Fruit fly (Drosophila melanogaster) whole organism, prepupa: ENCODE data around the gene CG11367.

ENCODE experiments used
- CG10631 ChIP-seq: fragments of 200-800 bp; sonication (Bioruptor generic); optimal IDR thresholded peaks from 2 replicates; lab custom pipeline; 2016; ENCODE audit warnings: missing biosample characterization, missing genetic modification characterization
- CG10669 ChIP-seq: fragments of 200-800 bp; sonication (Bioruptor generic); optimal IDR thresholded peaks from 3 replicates; lab custom pipeline; 2018; ENCODE audit warnings: missing biosample characterization, mild to moderate bottlenecking, missing genetic modification characterization, moderate library complexity
- CG15336 ChIP-seq: fragments of 200-800 bp; sonication (Bioruptor generic); IDR thresholded peaks from 2 replicates; pipeline ENCODE4 v1.3.6; 2022; ENCODE audit warnings: missing biosample characterization, missing genetic modification characterization
- CG1621 ChIP-seq: fragments of 200-800 bp; sonication (Bioruptor generic); optimal IDR thresholded peaks from 3 replicates; lab custom pipeline; 2018; ENCODE audit warnings: missing biosample characterization, mild to moderate bottlenecking, missing genetic modification characterization
- CG34406 ChIP-seq: fragments of 200-800 bp; sonication (Bioruptor generic); optimal IDR thresholded peaks from 3 replicates; lab custom pipeline; 2016; ENCODE audit warnings: missing biosample characterization, missing genetic modification characterization
- CG3919 ChIP-seq: fragments of 200-800 bp; sonication (Bioruptor generic); optimal IDR thresholded peaks from 3 replicates; lab custom pipeline; 2016; ENCODE audit warnings: missing biosample characterization, missing genetic modification characterization
- CG4318 ChIP-seq: fragments of 200-800 bp; sonication (Bioruptor generic); optimal IDR thresholded peaks from 3 replicates; lab custom pipeline; 2017; ENCODE audit warnings: missing biosample characterization, mild to moderate bottlenecking, missing genetic modification characterization
- CG6276 ChIP-seq: fragments of 200-800 bp; sonication (Bioruptor generic); optimal IDR thresholded peaks from 2 replicates; lab custom pipeline; 2017; ENCODE audit warnings: missing biosample characterization, mild to moderate bottlenecking, missing genetic modification characterization
- CG6808 ChIP-seq: fragments of 200-800 bp; sonication (Bioruptor generic); optimal IDR thresholded peaks from 3 replicates; lab custom pipeline; 2017; ENCODE audit warnings: missing biosample characterization, missing genetic modification characterization, mild to moderate bottlenecking, moderate library complexity, missing genetic modification reagents
- CG6854 ChIP-seq: fragments of 200-800 bp; sonication (Bioruptor generic); optimal IDR thresholded peaks from 2 replicates; lab custom pipeline; 2017; ENCODE audit warnings: missing biosample characterization, mild to moderate bottlenecking, missing genetic modification characterization
- CG7368 ChIP-seq: fragments of 200-800 bp; sonication (Bioruptor generic); optimal IDR thresholded peaks from 3 replicates; lab custom pipeline; 2016; ENCODE audit warnings: missing biosample characterization, missing genetic modification characterization
- CG8319 ChIP-seq: fragments of 200-800 bp; sonication (Bioruptor generic); optimal IDR thresholded peaks from 3 replicates; lab custom pipeline; 2016; ENCODE audit warnings: missing biosample characterization, missing genetic modification characterization
- Eip78C ChIP-seq: fragments of 200-800 bp; sonication (Bioruptor generic); peaks from one replicate; lab custom pipeline; 2016; ENCODE audit warnings: missing biosample characterization, missing genetic modification characterization
- Eip93F ChIP-seq: fragments of 200-800 bp; sonication (Bioruptor generic); optimal IDR thresholded peaks from 2 replicates; lab custom pipeline; 2016; ENCODE audit warnings: missing biosample characterization, mild to moderate bottlenecking, missing genetic modification characterization
- Ets96B ChIP-seq: fragments of 200-800 bp; optimal IDR thresholded peaks from 2 replicates; lab custom pipeline; 2019; ENCODE audit warnings: missing biosample characterization, mild to moderate bottlenecking, missing genetic modification characterization, moderate library complexity
- Gug ChIP-seq: fragments of 200-800 bp; sonication (Bioruptor generic); IDR thresholded peaks from 2 replicates; pipeline ENCODE4 v1.3.6; 2022; ENCODE audit warnings: missing biosample characterization, missing genetic modification characterization
- Hr38 ChIP-seq: sonication (Bioruptor generic); optimal IDR thresholded peaks from 2 replicates; lab custom pipeline; 2016; ENCODE audit warnings: missing biosample characterization, missing genetic modification characterization
- Hr39 ChIP-seq: fragments of 200-800 bp; sonication (Bioruptor generic); optimal IDR thresholded peaks from 2 replicates; lab custom pipeline; 2016; ENCODE audit warnings: missing biosample characterization, missing genetic modification characterization
- Lpt ChIP-seq: fragments of 200-800 bp; sonication (Bioruptor generic); optimal IDR thresholded peaks from 3 replicates; lab custom pipeline; 2016; ENCODE audit warnings: missing biosample characterization, missing genetic modification characterization
- Met ChIP-seq: fragments of 200-800 bp; sonication (Bioruptor generic); optimal IDR thresholded peaks from 3 replicates; lab custom pipeline; 2016; ENCODE audit warnings: missing biosample characterization, missing genetic modification characterization
- Smox ChIP-seq: fragments of 200-800 bp; sonication (Bioruptor generic); optimal IDR thresholded peaks from 3 replicates; lab custom pipeline; 2016; ENCODE audit warnings: missing biosample characterization, missing genetic modification characterization
- Sox102F ChIP-seq: fragments of 200-800 bp; sonication (Bioruptor generic); optimal IDR thresholded peaks from 2 replicates; lab custom pipeline; 2016; ENCODE audit warnings: missing biosample characterization, mild to moderate bottlenecking, missing genetic modification characterization
- Sox14 ChIP-seq: fragments of 200-800 bp; sonication (Bioruptor generic); optimal IDR thresholded peaks from 3 replicates; lab custom pipeline; 2016; ENCODE audit warnings: missing biosample characterization, missing genetic modification characterization
- Sox15 ChIP-seq: fragments of 200-800 bp; sonication (Bioruptor generic); optimal IDR thresholded peaks from 3 replicates; lab custom pipeline; 2016; ENCODE audit warnings: missing biosample characterization, missing genetic modification characterization
- acj6 ChIP-seq: fragments of 200-800 bp; sonication (Bioruptor generic); optimal IDR thresholded peaks from 3 replicates; lab custom pipeline; 2016; ENCODE audit warnings: missing biosample characterization, missing genetic modification characterization
- cyc ChIP-seq: fragments of 200-800 bp; sonication (Bioruptor generic); optimal IDR thresholded peaks from 3 replicates; lab custom pipeline; 2016; ENCODE audit warnings: missing biosample characterization, missing genetic modification characterization
- dac ChIP-seq: fragments of 200-800 bp; sonication (Bioruptor generic); optimal IDR thresholded peaks from 2 replicates; lab custom pipeline; 2017; ENCODE audit warnings: missing biosample characterization, mild to moderate bottlenecking, missing genetic modification characterization
- dsx ChIP-seq: fragments of 200-800 bp; optimal IDR thresholded peaks from 3 replicates; lab custom pipeline; 2019; ENCODE audit warnings: missing biosample characterization, mild to moderate bottlenecking, missing genetic modification characterization, moderate library complexity; ENCODE audit not compliant: poor library complexity, severe bottlenecking
- eg ChIP-seq: fragments of 200-800 bp; sonication (Bioruptor generic); IDR thresholded peaks from 3 replicates; pipeline ENCODE4 v1.3.6; 2022; ENCODE audit warnings: missing biosample characterization, missing genetic modification characterization
- esn ChIP-seq: fragments of 200-800 bp; sonication (Bioruptor generic); optimal IDR thresholded peaks from 2 replicates; lab custom pipeline; 2016; ENCODE audit warnings: missing biosample characterization, mild to moderate bottlenecking, missing genetic modification characterization, moderate library complexity
- fd59A ChIP-seq: fragments of 200-800 bp; sonication (Bioruptor generic); optimal IDR thresholded peaks from 2 replicates; lab custom pipeline; 2017; ENCODE audit warnings: missing biosample characterization, mild to moderate bottlenecking, missing genetic modification characterization, missing genetic modification reagents
- fd85E ChIP-seq: fragments of 200-800 bp; sonication (Bioruptor generic); optimal IDR thresholded peaks from 3 replicates; lab custom pipeline; 2016; ENCODE audit warnings: missing biosample characterization, missing genetic modification characterization
- fkh ChIP-seq: fragments of 200-800 bp; sonication (Bioruptor generic); optimal IDR thresholded peaks from 3 replicates; lab custom pipeline; 2017; ENCODE audit warnings: missing biosample characterization, mild to moderate bottlenecking, missing genetic modification characterization, moderate library complexity
- net ChIP-seq: fragments of 200-800 bp; sonication (Bioruptor generic); optimal IDR thresholded peaks from 3 replicates; lab custom pipeline; 2016; ENCODE audit warnings: missing biosample characterization, missing genetic modification characterization
- salr ChIP-seq, 2 experiments: fragments of 200-800 bp; sonication (Bioruptor generic); optimal IDR thresholded peaks; 3 replicates each; lab custom pipeline; 2016 to 2018; ENCODE audit warnings: missing biosample characterization in 2 of 2, missing genetic modification characterization in 2 of 2, mild to moderate bottlenecking in 1 of 2
- spab ChIP-seq: fragments of 200-800 bp; sonication (Bioruptor generic); optimal IDR thresholded peaks from 2 replicates; lab custom pipeline; 2017; ENCODE audit warnings: missing biosample characterization, mild to moderate bottlenecking, missing genetic modification characterization, missing genetic modification reagents
- ss ChIP-seq, 2 experiments: fragments of 200-800 bp; sonication (Bioruptor generic); optimal IDR thresholded peaks; 2 replicates in 1 of 2; 3 replicates in 1 of 2; lab custom pipeline; 2017 to 2018; ENCODE audit warnings: mild to moderate bottlenecking in 2 of 2, missing biosample characterization in 2 of 2, missing genetic modification characterization in 2 of 2, moderate library complexity in 1 of 2
- svp ChIP-seq: fragments of 200-800 bp; sonication (Bioruptor generic); peaks from one replicate; lab custom pipeline; 2016; ENCODE audit warnings: missing biosample characterization, missing genetic modification characterization
- vri ChIP-seq: fragments of 200-800 bp; sonication (Bioruptor generic); optimal IDR thresholded peaks from 3 replicates; lab custom pipeline; 2016; ENCODE audit warnings: missing biosample characterization, mild to moderate bottlenecking, missing genetic modification characterization

CG11367 gene

dm6 chr3L:22731393-22731792 lies 3.5 kb downstream of the CG11367 start:
- no peak for TF ChIP-seq CG34406
- no peak for TF ChIP-seq Sox14 (GFP tag; lab: Kevin White, UChicago)
- TF ChIP-seq Met (GFP tag; lab: Kevin White, UChicago) = no peak
- no peak for TF ChIP-seq CG7368 (GFP tag; lab: Kevin White, UChicago)
- no peak for TF ChIP-seq fd85E (GFP tag; lab: Kevin White, UChicago)
- TF ChIP-seq CG8319 (GFP tag; lab: Kevin White, UChicago) = no peak
- TF ChIP-seq svp (GFP tag; lab: Kevin White, UChicago) = no peak
- TF ChIP-seq dsx (GFP tag; lab: Kevin White, UChicago) = no peak
- no peak for TF ChIP-seq Hr39 (GFP tag; lab: Kevin White, UChicago)
- TF ChIP-seq Gug (GFP tag; lab: Robert Waterston, UW) = no peak
- no peak for TF ChIP-seq CG3919 (GFP tag; lab: Kevin White, UChicago)
- TF ChIP-seq fkh (GFP tag; lab: Kevin White, UChicago) = no peak
- no peak for TF ChIP-seq CG15336 (GFP tag; lab: Robert Waterston, UW)

DNA sequence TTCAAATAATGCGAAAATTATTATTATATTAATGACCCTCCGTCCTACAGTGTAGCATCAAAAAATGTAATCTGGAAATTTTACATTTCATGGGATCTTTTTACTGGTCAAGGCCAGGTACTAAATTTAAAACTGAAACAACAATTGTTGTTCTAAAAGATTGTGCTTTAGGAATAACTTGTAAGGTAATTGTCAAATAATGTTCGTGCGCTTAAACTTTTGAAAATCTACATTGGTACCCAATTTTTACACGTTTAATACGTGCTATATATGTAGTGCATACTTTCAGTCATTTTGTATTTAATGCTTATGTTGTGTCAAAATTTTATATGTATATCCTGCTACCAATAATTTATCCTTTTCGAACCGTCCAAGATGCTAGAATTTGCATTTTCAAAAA lies 5.7 kb downstream of the CG11367 start:
- no peak for TF ChIP-seq Smox (GFP tag; lab: Kevin White, UChicago)
- TF ChIP-seq esn = no peak

dm6 chr3L:22737732-22738611 lies 10.1 kb downstream of the CG11367 start, which contains the start of gene CG11241:
TSS of gene CG11241 (minus strand) at chr3L:22738420.
- no peak for TF ChIP-seq CG10669 (GFP tag; lab: Kevin White, UChicago)
- no peak for TF ChIP-seq Lpt
- TF ChIP-seq CG15336 (GFP tag; lab: Robert Waterston, UW) = no peak
- no peak for TF ChIP-seq Met (GFP tag; lab: Kevin White, UChicago)
- no peak for TF ChIP-seq spab
- TF ChIP-seq CG6276 = no peak
- peak; percentile 22 for TF ChIP-seq CG6854 (GFP tag; lab: Kevin White, UChicago)
- no peak for TF ChIP-seq esn
- TF ChIP-seq Sox102F (GFP tag; lab: Kevin White, UChicago) = no peak
- no peak for TF ChIP-seq Gug (GFP tag; lab: Robert Waterston, UW)
- TF ChIP-seq eg (GFP tag; lab: Robert Waterston, UW) = no peak
- peak; percentile 24 for TF ChIP-seq Hr39 (GFP tag; lab: Kevin White, UChicago)
- TF ChIP-seq CG1621 (tag; lab: Kevin White, UChicago) = peak; percentile 12
- no peak for TF ChIP-seq CG10631 (GFP tag; lab: Kevin White, UChicago)
- peak; percentile 4 for TF ChIP-seq Sox14 (GFP tag; lab: Kevin White, UChicago)
- TF ChIP-seq Eip78C = no peak
- peak; percentile 62 for TF ChIP-seq fkh (GFP tag; lab: Kevin White, UChicago)

- peak; percentile 86 for TF ChIP-seq acj6 (GFP tag; lab: Kevin White, UChicago)
- TF ChIP-seq CG4318 (GFP tag; lab: Kevin White, UChicago) = peak; percentile 81
- peak; percentile 75 for TF ChIP-seq Gug (GFP tag; lab: Robert Waterston, UW)
- peak; percentile 84 for TF ChIP-seq vri
- TF ChIP-seq CG6808 (GFP tag; lab: Kevin White, UChicago) = peak; percentile 68
- peak; percentile 59 for TF ChIP-seq fd85E (GFP tag; lab: Kevin White, UChicago)
- peak in 1 of 2 experiments; percentile 83 for TF ChIP-seq ss (GFP tag; optimal IDR thresholded peaks at IDR 0.05; lab: Kevin White, UChicago)
- peak; percentile 84 for TF ChIP-seq fd59A (GFP tag; lab: Kevin White, UChicago)
- peak; percentile 85 for TF ChIP-seq cyc (GFP tag; lab: Kevin White, UChicago)
- no peak for TF ChIP-seq spab
- peak; percentile 76 for TF ChIP-seq Ets96B (tag; lab: Kevin White, UChicago)
- peak; percentile 75 for TF ChIP-seq Eip93F (GFP tag; lab: Kevin White, UChicago)
- TF ChIP-seq Sox15 (GFP tag; lab: Kevin White, UChicago) = peak; percentile 83
- TF ChIP-seq net (GFP tag; lab: Kevin White, UChicago) = peak; percentile 72
- TF ChIP-seq CG3919 (GFP tag; lab: Kevin White, UChicago) = peak; percentile 89
- no peak for TF ChIP-seq Hr38
- peak; percentile 63 for TF ChIP-seq CG15336 (GFP tag; lab: Robert Waterston, UW)
- TF ChIP-seq esn = peak; percentile 90
- peak; percentile 75 for TF ChIP-seq dac
- peak; percentile 93 for TF ChIP-seq CG10631 (GFP tag; lab: Kevin White, UChicago)
- TF ChIP-seq CG8319 (GFP tag; lab: Kevin White, UChicago) = peak; percentile 72
- peak; percentile 58 to 91 for TF ChIP-seq salr (GFP tag; optimal IDR thresholded peaks at IDR 0.05; lab: Kevin White, UChicago)
- no peak for TF ChIP-seq CG6276
- peak; percentile 99 for TF ChIP-seq dsx (GFP tag; lab: Kevin White, UChicago)
- peak; percentile 87 for TF ChIP-seq Met (GFP tag; lab: Kevin White, UChicago)
Measured at dm6 chr3L:22741389-22742120, 13.6 kb downstream of the CG11367 start, which contains the start of gene CG7369. TSS of gene CG7369 (plus strand) at chr3L:22741793.
